Worm (Caenorhabditis elegans) whole organism, L4 larva: ENCODE results near the gene T04F3.1.

ENCODE experiments used
- mep-1 ChIP-seq: fragments of 150-350 bp; sonication (generic microtip); optimal IDR thresholded peaks from 3 replicates; lab custom pipeline; 2014; ENCODE audit warnings: missing biosample characterization, missing genetic modification characterization
- nhr-76 ChIP-seq: fragments of 150-350 bp; optimal IDR thresholded peaks from 2 replicates; lab custom pipeline; 2014; ENCODE audit warnings: missing biosample characterization, missing genetic modification characterization

DNA sequence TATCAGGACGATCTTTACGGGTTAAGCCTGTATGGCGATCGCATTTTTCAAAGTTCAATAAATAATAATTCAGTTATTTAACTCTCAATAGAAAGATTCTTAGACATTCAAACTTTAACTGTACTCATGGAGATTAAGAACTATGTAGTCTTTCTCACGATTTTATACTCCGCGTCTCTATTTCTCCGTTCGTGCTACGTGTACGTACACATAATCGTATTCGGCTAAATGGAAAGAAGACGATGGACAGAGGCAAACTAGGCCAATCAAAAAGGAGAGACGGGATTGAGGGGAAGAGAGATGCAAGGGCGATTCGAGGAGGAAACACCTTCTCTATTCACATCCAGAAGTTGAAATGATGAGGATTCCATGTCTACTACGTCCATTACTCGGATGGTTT is 33.6 kb downstream of the T04F3.1 start, which contains the start of gene bus-18:
- no peak for TF ChIP-seq mep-1
- no peak for TF ChIP-seq nhr-76
